Fruit fly (Drosophila melanogaster) whole organism, embryonic: ENCODE data around the gene GstO3.

Experiments used
- B-H1 ChIP-seq: fragments of 200-800 bp; sonication (Bioruptor generic); IDR thresholded peaks from 3 replicates; pipeline ENCODE4 v1.3.6; 2022; ENCODE audit warnings: missing biosample characterization, missing genetic modification characterization
- CG11456 ChIP-seq: fragments of 200-800 bp; sonication (Bioruptor generic); IDR thresholded peaks from 3 replicates; pipeline ENCODE4 v1.3.6; 2022; ENCODE audit warnings: missing biosample characterization, missing genetic modification characterization
- CG12104 ChIP-seq: fragments of 200-800 bp; sonication (Bioruptor generic); optimal IDR thresholded peaks from 3 replicates; lab custom pipeline; 2016; ENCODE audit warnings: missing biosample characterization, missing genetic modification characterization
- CG12155 ChIP-seq: fragments of 200-800 bp; sonication (Bioruptor generic); optimal IDR thresholded peaks from 3 replicates; lab custom pipeline; 2016; ENCODE audit warnings: missing biosample characterization, missing genetic modification characterization
- CG13296 ChIP-seq: fragments of 200-800 bp; sonication (Bioruptor generic); optimal IDR thresholded peaks from 3 replicates; lab custom pipeline; 2018; ENCODE audit warnings: missing biosample characterization, mild to moderate bottlenecking, missing genetic modification characterization
- CG13424 ChIP-seq: fragments of 200-800 bp; sonication (Bioruptor generic); optimal IDR thresholded peaks from 2 replicates; lab custom pipeline; 2019; ENCODE audit warnings: missing biosample characterization, mild to moderate bottlenecking, missing genetic modification characterization, moderate library complexity
- CG14441 ChIP-seq: fragments of 200-800 bp; sonication (Bioruptor generic); IDR thresholded peaks from 2 replicates; pipeline ENCODE4 v1.3.6; 2022; ENCODE audit warnings: missing biosample characterization, missing genetic modification characterization
- CG17829 ChIP-seq: fragments of 200-800 bp; optimal IDR thresholded peaks from 2 replicates; lab custom pipeline; 2019; ENCODE audit warnings: missing biosample characterization, mild to moderate bottlenecking, missing genetic modification characterization, moderate library complexity
- CG18011 ChIP-seq: fragments of 200-800 bp; sonication (Bioruptor generic); optimal IDR thresholded peaks from 2 replicates; lab custom pipeline; 2017; ENCODE audit warnings: missing biosample characterization, missing genetic modification characterization, mild to moderate bottlenecking, moderate library complexity, missing genotype
- CG1832 ChIP-seq: fragments of 200-800 bp; sonication (Bioruptor generic); optimal IDR thresholded peaks from 2 replicates; lab custom pipeline; 2017; ENCODE audit warnings: missing biosample characterization, mild to moderate bottlenecking, missing genetic modification characterization, inconsistent platforms
- CG32767 ChIP-seq: fragments of 200-800 bp; sonication (Bioruptor generic); IDR thresholded peaks from 2 replicates; pipeline ENCODE4 v1.3.6; 2022; ENCODE audit warnings: missing biosample characterization, missing genetic modification characterization
- CG4404 ChIP-seq: fragments of 200-800 bp; sonication (Bioruptor generic); IDR thresholded peaks from 2 replicates; pipeline ENCODE4 v1.3.6; 2022; ENCODE audit warnings: missing biosample characterization, missing genetic modification characterization
- CG6654 ChIP-seq: fragments of 200-800 bp; sonication (Bioruptor generic); optimal IDR thresholded peaks from 2 replicates; lab custom pipeline; 2017; ENCODE audit warnings: missing biosample characterization, mild to moderate bottlenecking, missing genetic modification characterization
- CG6854 ChIP-seq: fragments of 200-800 bp; sonication (Bioruptor generic); optimal IDR thresholded peaks from 3 replicates; lab custom pipeline; 2017; ENCODE audit warnings: missing biosample characterization, mild to moderate bottlenecking, missing genetic modification characterization
- CG7987 ChIP-seq: fragments of 200-800 bp; sonication (Bioruptor generic); optimal IDR thresholded peaks from 2 replicates; lab custom pipeline; 2018; ENCODE audit warnings: missing biosample characterization, mild to moderate bottlenecking, missing genetic modification characterization, moderate library complexity
- CG9727 ChIP-seq: fragments of 200-800 bp; sonication (Bioruptor generic); optimal IDR thresholded peaks from 3 replicates; lab custom pipeline; 2017; ENCODE audit warnings: missing biosample characterization, mild to moderate bottlenecking, missing genetic modification characterization
- CG9932 ChIP-seq: fragments of 200-800 bp; sonication (Bioruptor generic); IDR thresholded peaks from 2 replicates; pipeline ENCODE4 v1.3.6; 2022; ENCODE audit warnings: missing biosample characterization, missing genetic modification characterization
- Chrac-16 ChIP-seq: fragments of 200-800 bp; sonication (Bioruptor generic); optimal IDR thresholded peaks from 3 replicates; lab custom pipeline; 2016; ENCODE audit warnings: missing biosample characterization, missing genetic modification characterization
- Dbx ChIP-seq: fragments of 200-800 bp; sonication (Bioruptor generic); IDR thresholded peaks from 3 replicates; pipeline ENCODE4 v1.3.6; 2022; ENCODE audit warnings: missing biosample characterization, missing genetic modification characterization
- Fer1 ChIP-seq: fragments of 200-800 bp; sonication (Bioruptor generic); optimal IDR thresholded peaks from 2 replicates; lab custom pipeline; 2017; ENCODE audit warnings: missing biosample characterization, mild to moderate bottlenecking, missing genetic modification characterization
- Hand ChIP-seq: fragments of 200-800 bp; sonication (Bioruptor generic); optimal IDR thresholded peaks from 2 replicates; lab custom pipeline; 2017; ENCODE audit warnings: mild to moderate bottlenecking, missing biosample characterization, missing genetic modification reagents, missing genetic modification characterization
- Mad ChIP-seq: fragments of 200-800 bp; sonication (Bioruptor generic); optimal IDR thresholded peaks from 2 replicates; lab custom pipeline; 2016; ENCODE audit warnings: missing biosample characterization, missing genetic modification characterization
- Nf-YB ChIP-seq: fragments of 200-800 bp; sonication (Bioruptor generic); optimal IDR thresholded peaks from 3 replicates; lab custom pipeline; 2019; ENCODE audit warnings: missing biosample characterization, mild to moderate bottlenecking, missing genetic modification characterization, moderate library complexity
- Nf-YC ChIP-seq: fragments of 200-800 bp; optimal IDR thresholded peaks from 3 replicates; lab custom pipeline; 2019; ENCODE audit warnings: missing biosample characterization, mild to moderate bottlenecking, missing genetic modification characterization, moderate library complexity
- Ptx1 ChIP-seq: fragments of 200-800 bp; sonication (Bioruptor generic); IDR thresholded peaks from 2 replicates; pipeline ENCODE4 v1.3.6; 2022; ENCODE audit warnings: missing biosample characterization, missing genetic modification characterization
- Ravus ChIP-seq: fragments of 200-800 bp; sonication (Bioruptor generic); IDR thresholded peaks from 2 replicates; pipeline ENCODE4 v1.3.6; 2022; ENCODE audit warnings: missing biosample characterization, missing genetic modification characterization
- Xrp1 ChIP-seq: fragments of 200-800 bp; sonication (Bioruptor generic); IDR thresholded peaks from 2 replicates; pipeline ENCODE4 v1.3.6; 2022; ENCODE audit warnings: missing biosample characterization, missing genetic modification characterization
- ato ChIP-seq: fragments of 200-800 bp; sonication (Bioruptor generic); IDR thresholded peaks from 2 replicates; pipeline ENCODE4 v1.3.6; 2022; ENCODE audit warnings: missing biosample characterization, missing genetic modification characterization; ENCODE audit not compliant: partially characterized antibody
- bigmax ChIP-seq: fragments of 200-800 bp; sonication (Bioruptor generic); optimal IDR thresholded peaks from 2 replicates; lab custom pipeline; 2018; ENCODE audit warnings: missing biosample characterization, mild to moderate bottlenecking, missing genetic modification characterization
- cg ChIP-seq: fragments of 200-800 bp; sonication (Bioruptor generic); optimal IDR thresholded peaks from 3 replicates; lab custom pipeline; 2019; ENCODE audit warnings: missing biosample characterization, mild to moderate bottlenecking, missing genetic modification characterization, moderate library complexity
- dysf ChIP-seq: fragments of 200-800 bp; sonication (Bioruptor generic); IDR thresholded peaks from 3 replicates; pipeline ENCODE4 v1.3.6; 2022; ENCODE audit warnings: missing biosample characterization, missing genetic modification characterization
- ewg ChIP-seq: fragments of 200-800 bp; sonication (Bioruptor generic); optimal IDR thresholded peaks from 3 replicates; lab custom pipeline; 2017; ENCODE audit warnings: mild to moderate bottlenecking, missing biosample characterization, missing genetic modification reagents, missing genetic modification characterization
- ham ChIP-seq: fragments of 200-800 bp; sonication (Bioruptor generic); IDR thresholded peaks from 2 replicates; pipeline ENCODE4 v1.3.6; 2022; ENCODE audit warnings: missing biosample characterization, missing genetic modification characterization
- lmd ChIP-seq: fragments of 200-800 bp; sonication (Bioruptor generic); IDR thresholded peaks from 2 replicates; pipeline ENCODE4 v1.3.6; 2022; ENCODE audit warnings: missing biosample characterization, missing genetic modification characterization
- nerfin-1 ChIP-seq: fragments of 200-800 bp; sonication (Bioruptor generic); optimal IDR thresholded peaks from 3 replicates; lab custom pipeline; 2019; ENCODE audit warnings: missing biosample characterization, mild to moderate bottlenecking, missing genetic modification characterization, moderate library complexity
- pros ChIP-seq: fragments of 200-800 bp; sonication (Bioruptor generic); optimal IDR thresholded peaks from 3 replicates; lab custom pipeline; 2019; ENCODE audit warnings: missing biosample characterization, mild to moderate bottlenecking, missing genetic modification characterization, moderate library complexity
- seq ChIP-seq: fragments of 200-800 bp; sonication (Bioruptor generic); IDR thresholded peaks from 2 replicates; pipeline ENCODE4 v1.3.6; 2022; ENCODE audit warnings: missing biosample characterization, missing genetic modification characterization
- sisA ChIP-seq: fragments of 200-800 bp; sonication (Bioruptor generic); IDR thresholded peaks from 2 replicates; pipeline ENCODE4 v1.3.6; 2022; ENCODE audit warnings: missing biosample characterization, missing genetic modification characterization
- sr ChIP-seq: fragments of 200-800 bp; sonication (Bioruptor generic); IDR thresholded peaks from 3 replicates; pipeline ENCODE4 v1.3.6; 2022; ENCODE audit warnings: missing biosample characterization, missing genetic modification characterization
- toy ChIP-seq: fragments of 200-800 bp; sonication (Bioruptor generic); IDR thresholded peaks from 2 replicates; pipeline ENCODE4 v1.3.6; 2022; ENCODE audit warnings: missing biosample characterization, missing genetic modification characterization
- unc-4 ChIP-seq: fragments of 200-800 bp; sonication (Bioruptor generic); IDR thresholded peaks from 2 replicates; pipeline ENCODE4 v1.3.6; 2022; ENCODE audit warnings: missing biosample characterization, missing genetic modification characterization; ENCODE audit not compliant: partially characterized antibody
- vnd ChIP-seq: fragments of 200-800 bp; sonication (Bioruptor generic); IDR thresholded peaks from 3 replicates; pipeline ENCODE4 v1.3.6; 2022; ENCODE audit warnings: missing biosample characterization, missing genetic modification characterization; ENCODE audit not compliant: partially characterized antibody
- vvl ChIP-seq: fragments of 200-800 bp; sonication (Bioruptor generic); IDR thresholded peaks from 2 replicates; pipeline ENCODE4 v1.3.6; 2022; ENCODE audit warnings: missing biosample characterization, missing genetic modification characterization
- wdn ChIP-seq: fragments of 200-800 bp; sonication (Bioruptor generic); IDR thresholded peaks from 2 replicates; pipeline ENCODE4 v1.3.6; 2022; ENCODE audit warnings: missing biosample characterization, missing genetic modification characterization
- zen ChIP-seq: fragments of 200-800 bp; sonication (Bioruptor generic); optimal IDR thresholded peaks from 3 replicates; lab custom pipeline; 2018; ENCODE audit warnings: missing biosample characterization, mild to moderate bottlenecking, missing genetic modification characterization, moderate library complexity
- zfh1 ChIP-seq: fragments of 200-800 bp; sonication (Bioruptor generic); IDR thresholded peaks from 3 replicates; pipeline ENCODE4 v1.3.6; 2022; ENCODE audit warnings: missing biosample characterization, missing genetic modification characterization

GstO3 gene

dm6 chr3L:8557018-8557417, 38.3 kb downstream of the GstO3 start (continued):
- TF ChIP-seq zfh1 (GFP tag; lab: Robert Waterston, UW) (no peak), seq (peak; percentile 44; the same call in 1 of the 2 replicates), CG13424 (tag; lab: Kevin White, UChicago) (no peak), Fer1 (GFP tag; lab: Kevin White, UChicago) (no peak), Ptx1 (no peak), CG13296 (no peak), toy (GFP tag; lab: Robert Waterston, UW) (no peak), nerfin-1 (peak; percentile 78), Dbx (GFP tag; lab: Robert Waterston, UW) (no peak), Ravus (no peak), CG6854 (GFP tag; lab: Kevin White, UChicago) (no peak), CG7987 (GFP tag; lab: Kevin White, UChicago) (no peak), CG12104 (GFP tag; lab: Kevin White, UChicago) (no peak), CG11456 (GFP tag; lab: Robert Waterston, UW) (no peak), zen (no peak), bigmax (GFP tag; lab: Kevin White, UChicago) (no peak), sr (GFP tag; lab: Robert Waterston, UW) (no peak), Mad (GFP tag; lab: Kevin White, UChicago) (no peak), Xrp1 (no peak), CG14441 (GFP tag; lab: Robert Waterston, UW) (no peak), CG32767 (GFP tag; lab: Robert Waterston, UW) (no peak), CG12155 (no peak), B-H1 (GFP tag; lab: Robert Waterston, UW) (no peak), wdn (GFP tag; lab: Robert Waterston, UW) (no peak), CG4404 (GFP tag; lab: Robert Waterston, UW) (no peak), vnd (GFP tag; lab: Robert Waterston, UW) (no peak), vvl (GFP tag; lab: Robert Waterston, UW) (no peak), sisA (GFP tag; lab: Robert Waterston, UW) (no peak), lmd (no peak), Nf-YC (tag; lab: Kevin White, UChicago) (peak; percentile 89), cg (GFP tag; lab: Kevin White, UChicago) (peak; percentile 36), ham (no peak), ato (GFP tag; lab: Robert Waterston, UW) (no peak), CG1832 (peak; percentile 34), ewg (GFP tag; lab: Kevin White, UChicago) (peak; percentile 74), CG9727 (GFP tag; lab: Kevin White, UChicago) (no peak), Hand (GFP tag; lab: Kevin White, UChicago) (no peak), Nf-YB (peak; percentile 87), pros (GFP tag; lab: Kevin White, UChicago) (peak; percentile 68), dysf (no peak), unc-4 (no peak), Chrac-16 (GFP tag; lab: Kevin White, UChicago) (no peak), CG18011 (GFP tag; lab: Kevin White, UChicago) (no peak), CG17829 (tag; lab: Kevin White, UChicago) (no peak), CG6654 (GFP tag; lab: Kevin White, UChicago) (no peak), CG9932 (GFP tag; lab: Robert Waterston, UW) (no peak)
